Worm (Caenorhabditis elegans): ENCODE results near the gene cut-1.

The cut-1 gene

ce11 chrII:11270829-11271228 is 1.9 kb downstream of the cut-1 start:
- TF ChIP-seq elt-3 (tag; optimal IDR thresholded peaks at IDR 0.05): no peak
- no peak for TF ChIP-seq unc-39 (tag; optimal IDR thresholded peaks at IDR 0.05)
- no peak for TF ChIP-seq nhr-28 (tag; optimal IDR thresholded peaks at IDR 0.05)
- TF ChIP-seq ceh-83 (GFP tag; optimal IDR thresholded peaks at IDR 0.05): no peak
- TF ChIP-seq nhr-2 (tag; optimal IDR thresholded peaks at IDR 0.05): no peak
- TF ChIP-seq unc-120 (tag; optimal IDR thresholded peaks at IDR 0.05; ENCODE audit: poor library complexity, severe bottlenecking): no peak
- no peak for TF ChIP-seq mep-1 (tag; optimal IDR thresholded peaks at IDR 0.05)
- TF ChIP-seq flh-1 (GFP tag; optimal IDR thresholded peaks at IDR 0.05): no peak
- no peak for TF ChIP-seq ces-1 (GFP tag; optimal IDR thresholded peaks at IDR 0.05)
- no peak for TF ChIP-seq ztf-11 (tag; optimal IDR thresholded peaks at IDR 0.05)
- TF ChIP-seq bed-3 (GFP tag; optimal IDR thresholded peaks at IDR 0.05): no peak

- TF ChIP-seq lsy-2 (tag; optimal IDR thresholded peaks at IDR 0.05): no peak
- TF ChIP-seq blmp-1 (tag; optimal IDR thresholded peaks at IDR 0.05): no peak
- peak; percentile 79 for TF ChIP-seq hlh-1 (tag; optimal IDR thresholded peaks at IDR 0.05)
- TF ChIP-seq mep-1 (tag; optimal IDR thresholded peaks at IDR 0.05): no peak
- TF ChIP-seq snpc-4 (tag; optimal IDR thresholded peaks at IDR 0.05): no peak
- TF ChIP-seq ces-1 (GFP tag; optimal IDR thresholded peaks at IDR 0.05): no peak
- TF ChIP-seq unc-120 (tag; optimal IDR thresholded peaks at IDR 0.05; ENCODE audit: poor library complexity, severe bottlenecking): peak; percentile 24
- TF ChIP-seq tbx-8 (GFP tag; optimal IDR thresholded peaks at IDR 0.05): no peak
- TF ChIP-seq nhr-28 (tag; optimal IDR thresholded peaks at IDR 0.05): no peak
- TF ChIP-seq nhr-237 (tag; optimal IDR thresholded peaks at IDR 0.05): no peak
- TF ChIP-seq flh-1 (GFP tag; optimal IDR thresholded peaks at IDR 0.05): no peak
- TF ChIP-seq mab-5 (tag; optimal IDR thresholded peaks at IDR 0.05): no peak
- no peak for TF ChIP-seq ham-2 (GFP tag; optimal IDR thresholded peaks at IDR 0.05)
- TF ChIP-seq unc-62 (GFP tag; optimal IDR thresholded peaks at IDR 0.05): peak; percentile 63
- TF ChIP-seq M03D4.4 (tag; optimal IDR thresholded peaks at IDR 0.05): no peak
These were observed 6.0 kb downstream of the cut-1 start for ce11 chrII:11274876-11275275.

- TF ChIP-seq snpc-4 (tag; optimal IDR thresholded peaks at IDR 0.05) (no peak), hlh-1 (tag; optimal IDR thresholded peaks at IDR 0.05) (peak; percentile 81), ceh-43 (GFP tag; optimal IDR thresholded peaks at IDR 0.05) (no peak), unc-39 (tag; optimal IDR thresholded peaks at IDR 0.05) (no peak), nhr-237 (tag; optimal IDR thresholded peaks at IDR 0.05) (no peak), blmp-1 (tag; optimal IDR thresholded peaks at IDR 0.05) (no peak), nhr-28 (tag; optimal IDR thresholded peaks at IDR 0.05) (no peak)
These were observed 6.6 kb downstream of the cut-1 start for ce11 chrII:11275484-11275883.

- TF ChIP-seq sptf-1 (tag; optimal IDR thresholded peaks at IDR 0.05) (no peak), flh-1 (GFP tag; optimal IDR thresholded peaks at IDR 0.05) (no peak), elt-1 (tag; optimal IDR thresholded peaks at IDR 0.05; ENCODE audit: borderline replicate concordance, insufficient read depth) (peak; percentile 67), ham-2 (GFP tag; optimal IDR thresholded peaks at IDR 0.05) (peak; percentile 0), mab-5 (tag; optimal IDR thresholded peaks at IDR 0.05) (no peak), M03D4.4 (tag; optimal IDR thresholded peaks at IDR 0.05) (no peak)
These were observed 8.0 kb downstream of the cut-1 start for ce11 chrII:11276879-11277278.

- TF ChIP-seq nhr-2 (tag; optimal IDR thresholded peaks at IDR 0.05): no peak
- TF ChIP-seq lsy-2 (tag; optimal IDR thresholded peaks at IDR 0.05): peak; percentile 40
- TF ChIP-seq hlh-1 (tag; optimal IDR thresholded peaks at IDR 0.05): no peak
- no peak for TF ChIP-seq nhr-76 (tag; optimal IDR thresholded peaks at IDR 0.05)
These were observed 11.0 kb downstream of the cut-1 start for ce11 chrII:11279971-11280370.

- peak; percentile 15 for TF ChIP-seq hlh-1 (tag; optimal IDR thresholded peaks at IDR 0.05)
- no peak for TF ChIP-seq sem-2 (GFP tag; optimal IDR thresholded peaks at IDR 0.05)
These were observed 12.3 kb downstream of the cut-1 start for ce11 chrII:11281177-11281576.

ce11 chrII:11281666-11282065 is 12.7 kb downstream of the cut-1 start, which contains the start of gene unc-130:
Gene unc-130, plus strand, starts transcription at chrII:11281966.
- TF ChIP-seq ceh-43 (GFP tag; optimal IDR thresholded peaks at IDR 0.05): no peak
- TF ChIP-seq M03D4.4 (tag; optimal IDR thresholded peaks at IDR 0.05): no peak
- no peak for TF ChIP-seq elt-3 (tag; optimal IDR thresholded peaks at IDR 0.05)
- peak; percentile 65 for TF ChIP-seq lsy-2 (tag; optimal IDR thresholded peaks at IDR 0.05)
- TF ChIP-seq hlh-1 (tag; optimal IDR thresholded peaks at IDR 0.05): no peak

All from whole organism, mixed stage, embryonic.